Fruit fly (Drosophila melanogaster) whole organism, prepupa: ENCODE measurements around the gene CG9147.

ENCODE experiments used
- Blimp-1 ChIP-seq: fragments of 200-800 bp; sonication (Bioruptor generic); optimal IDR thresholded peaks from 3 replicates; lab custom pipeline; 2017; ENCODE audit warnings: missing biosample characterization, missing genetic modification characterization, mild to moderate bottlenecking, moderate library complexity, missing genetic modification reagents
- CG10631 ChIP-seq: fragments of 200-800 bp; sonication (Bioruptor generic); optimal IDR thresholded peaks from 2 replicates; lab custom pipeline; 2016; ENCODE audit warnings: missing biosample characterization, missing genetic modification characterization
- CG10669 ChIP-seq: fragments of 200-800 bp; sonication (Bioruptor generic); optimal IDR thresholded peaks from 3 replicates; lab custom pipeline; 2018; ENCODE audit warnings: missing biosample characterization, mild to moderate bottlenecking, missing genetic modification characterization, moderate library complexity
- CG11294 ChIP-seq: fragments of 200-800 bp; sonication (Bioruptor generic); IDR thresholded peaks from 2 replicates; pipeline ENCODE4 v1.3.6; 2022; ENCODE audit warnings: missing biosample characterization, missing genetic modification characterization
- CG11762 ChIP-seq: fragments of 200-800 bp; sonication (Bioruptor generic); optimal IDR thresholded peaks from 3 replicates; lab custom pipeline; 2016; ENCODE audit warnings: missing biosample characterization, missing genetic modification characterization; ENCODE audit not compliant: insufficient read depth
- CG11902 ChIP-seq: fragments of 200-800 bp; sonication (Bioruptor generic); optimal IDR thresholded peaks from 3 replicates; lab custom pipeline; 2016; ENCODE audit warnings: missing biosample characterization, missing genetic modification characterization
- CG15336 ChIP-seq: fragments of 200-800 bp; sonication (Bioruptor generic); IDR thresholded peaks from 2 replicates; pipeline ENCODE4 v1.3.6; 2022; ENCODE audit warnings: missing biosample characterization, missing genetic modification characterization
- CG1621 ChIP-seq: fragments of 200-800 bp; sonication (Bioruptor generic); optimal IDR thresholded peaks from 3 replicates; lab custom pipeline; 2018; ENCODE audit warnings: missing biosample characterization, mild to moderate bottlenecking, missing genetic modification characterization
- CG16779 ChIP-seq: fragments of 200-800 bp; sonication (Bioruptor generic); optimal IDR thresholded peaks from 3 replicates; lab custom pipeline; 2017; ENCODE audit warnings: missing biosample characterization, mild to moderate bottlenecking, missing genetic modification characterization
- CG3032 ChIP-seq: fragments of 200-800 bp; optimal IDR thresholded peaks from 2 replicates; lab custom pipeline; 2019; ENCODE audit warnings: missing biosample characterization, mild to moderate bottlenecking, missing genetic modification characterization, moderate library complexity
- CG31627 ChIP-seq: fragments of 200-800 bp; sonication (Bioruptor generic); optimal IDR thresholded peaks from 3 replicates; lab custom pipeline; 2016; ENCODE audit warnings: missing biosample characterization, missing genetic modification characterization
- CG32006 ChIP-seq: fragments of 200-800 bp; sonication (Bioruptor generic); optimal IDR thresholded peaks from 3 replicates; lab custom pipeline; 2017; ENCODE audit warnings: missing biosample characterization, mild to moderate bottlenecking, missing genetic modification characterization
- CG34406 ChIP-seq: fragments of 200-800 bp; sonication (Bioruptor generic); optimal IDR thresholded peaks from 3 replicates; lab custom pipeline; 2016; ENCODE audit warnings: missing biosample characterization, missing genetic modification characterization
- CG3919 ChIP-seq: fragments of 200-800 bp; sonication (Bioruptor generic); optimal IDR thresholded peaks from 3 replicates; lab custom pipeline; 2016; ENCODE audit warnings: missing biosample characterization, missing genetic modification characterization
- CG6163 ChIP-seq: fragments of 200-800 bp; sonication (Bioruptor generic); IDR thresholded peaks from 3 replicates; pipeline ENCODE4 v1.3.6; 2022; ENCODE audit warnings: missing biosample characterization, missing genetic modification characterization
- CG6276 ChIP-seq: fragments of 200-800 bp; sonication (Bioruptor generic); optimal IDR thresholded peaks from 2 replicates; lab custom pipeline; 2017; ENCODE audit warnings: missing biosample characterization, mild to moderate bottlenecking, missing genetic modification characterization
- CG6792 ChIP-seq: fragments of 200-800 bp; sonication (Bioruptor generic); optimal IDR thresholded peaks from 3 replicates; lab custom pipeline; 2016; ENCODE audit warnings: missing biosample characterization, missing genetic modification characterization
- CG6854 ChIP-seq: fragments of 200-800 bp; sonication (Bioruptor generic); optimal IDR thresholded peaks from 2 replicates; lab custom pipeline; 2017; ENCODE audit warnings: missing biosample characterization, mild to moderate bottlenecking, missing genetic modification characterization
- CG7368 ChIP-seq: fragments of 200-800 bp; sonication (Bioruptor generic); optimal IDR thresholded peaks from 3 replicates; lab custom pipeline; 2016; ENCODE audit warnings: missing biosample characterization, missing genetic modification characterization
- CG8119 ChIP-seq: fragments of 200-800 bp; sonication (Bioruptor generic); IDR thresholded peaks from 3 replicates; pipeline ENCODE4 v1.3.6; 2022; ENCODE audit warnings: missing biosample characterization, missing genetic modification characterization
- CG8319 ChIP-seq: fragments of 200-800 bp; sonication (Bioruptor generic); optimal IDR thresholded peaks from 3 replicates; lab custom pipeline; 2016; ENCODE audit warnings: missing biosample characterization, missing genetic modification characterization
- CG8632 ChIP-seq: fragments of 200-800 bp; sonication (Bioruptor generic); optimal IDR thresholded peaks from 3 replicates; lab custom pipeline; 2016; ENCODE audit warnings: missing biosample characterization, missing genetic modification characterization
- Eip75B ChIP-seq: fragments of 200-800 bp; sonication (Bioruptor generic); optimal IDR thresholded peaks from 3 replicates; lab custom pipeline; 2016; ENCODE audit warnings: missing biosample characterization, missing genetic modification characterization
- Eip78C ChIP-seq: fragments of 200-800 bp; sonication (Bioruptor generic); peaks from one replicate; lab custom pipeline; 2016; ENCODE audit warnings: missing biosample characterization, missing genetic modification characterization
- Eip93F ChIP-seq: fragments of 200-800 bp; sonication (Bioruptor generic); optimal IDR thresholded peaks from 2 replicates; lab custom pipeline; 2016; ENCODE audit warnings: missing biosample characterization, mild to moderate bottlenecking, missing genetic modification characterization
- Ets21C ChIP-seq: fragments of 200-800 bp; sonication (Bioruptor generic); optimal IDR thresholded peaks from 3 replicates; lab custom pipeline; 2016; ENCODE audit warnings: missing biosample characterization, missing genetic modification characterization
- Ets96B ChIP-seq: fragments of 200-800 bp; optimal IDR thresholded peaks from 2 replicates; lab custom pipeline; 2019; ENCODE audit warnings: missing biosample characterization, mild to moderate bottlenecking, missing genetic modification characterization, moderate library complexity
- Gug ChIP-seq: fragments of 200-800 bp; sonication (Bioruptor generic); IDR thresholded peaks from 2 replicates; pipeline ENCODE4 v1.3.6; 2022; ENCODE audit warnings: missing biosample characterization, missing genetic modification characterization
- Hr38 ChIP-seq: sonication (Bioruptor generic); optimal IDR thresholded peaks from 2 replicates; lab custom pipeline; 2016; ENCODE audit warnings: missing biosample characterization, missing genetic modification characterization
- Hr39 ChIP-seq: fragments of 200-800 bp; sonication (Bioruptor generic); optimal IDR thresholded peaks from 2 replicates; lab custom pipeline; 2016; ENCODE audit warnings: missing biosample characterization, missing genetic modification characterization
- Hr4 ChIP-seq: fragments of 200-800 bp; sonication (Bioruptor generic); optimal IDR thresholded peaks from 3 replicates; lab custom pipeline; 2016; ENCODE audit warnings: missing biosample characterization, missing genetic modification characterization
- Lpt ChIP-seq: fragments of 200-800 bp; sonication (Bioruptor generic); optimal IDR thresholded peaks from 3 replicates; lab custom pipeline; 2016; ENCODE audit warnings: missing biosample characterization, missing genetic modification characterization
- Met ChIP-seq: fragments of 200-800 bp; sonication (Bioruptor generic); optimal IDR thresholded peaks from 3 replicates; lab custom pipeline; 2016; ENCODE audit warnings: missing biosample characterization, missing genetic modification characterization
- OdsH ChIP-seq: fragments of 200-800 bp; sonication (Bioruptor generic); optimal IDR thresholded peaks from 3 replicates; lab custom pipeline; 2016; ENCODE audit warnings: missing biosample characterization, missing genetic modification characterization
- Sox102F ChIP-seq: fragments of 200-800 bp; sonication (Bioruptor generic); optimal IDR thresholded peaks from 2 replicates; lab custom pipeline; 2016; ENCODE audit warnings: missing biosample characterization, mild to moderate bottlenecking, missing genetic modification characterization
- Sox14 ChIP-seq: fragments of 200-800 bp; sonication (Bioruptor generic); optimal IDR thresholded peaks from 3 replicates; lab custom pipeline; 2016; ENCODE audit warnings: missing biosample characterization, missing genetic modification characterization
- Sox15 ChIP-seq: fragments of 200-800 bp; sonication (Bioruptor generic); optimal IDR thresholded peaks from 3 replicates; lab custom pipeline; 2016; ENCODE audit warnings: missing biosample characterization, missing genetic modification characterization
- achi ChIP-seq: fragments of 200-800 bp; sonication (Bioruptor generic); optimal IDR thresholded peaks from 3 replicates; lab custom pipeline; 2016; ENCODE audit warnings: missing biosample characterization, missing genetic modification characterization
- cyc ChIP-seq: fragments of 200-800 bp; sonication (Bioruptor generic); optimal IDR thresholded peaks from 3 replicates; lab custom pipeline; 2016; ENCODE audit warnings: missing biosample characterization, missing genetic modification characterization
- dac ChIP-seq: fragments of 200-800 bp; sonication (Bioruptor generic); optimal IDR thresholded peaks from 2 replicates; lab custom pipeline; 2017; ENCODE audit warnings: missing biosample characterization, mild to moderate bottlenecking, missing genetic modification characterization
- dsx ChIP-seq: fragments of 200-800 bp; optimal IDR thresholded peaks from 3 replicates; lab custom pipeline; 2019; ENCODE audit warnings: missing biosample characterization, mild to moderate bottlenecking, missing genetic modification characterization, moderate library complexity; ENCODE audit not compliant: poor library complexity, severe bottlenecking
- eg ChIP-seq: fragments of 200-800 bp; sonication (Bioruptor generic); IDR thresholded peaks from 3 replicates; pipeline ENCODE4 v1.3.6; 2022; ENCODE audit warnings: missing biosample characterization, missing genetic modification characterization
- esn ChIP-seq: fragments of 200-800 bp; sonication (Bioruptor generic); optimal IDR thresholded peaks from 2 replicates; lab custom pipeline; 2016; ENCODE audit warnings: missing biosample characterization, mild to moderate bottlenecking, missing genetic modification characterization, moderate library complexity
- fd59A ChIP-seq: fragments of 200-800 bp; sonication (Bioruptor generic); optimal IDR thresholded peaks from 2 replicates; lab custom pipeline; 2017; ENCODE audit warnings: missing biosample characterization, mild to moderate bottlenecking, missing genetic modification characterization, missing genetic modification reagents
- fkh ChIP-seq: fragments of 200-800 bp; sonication (Bioruptor generic); optimal IDR thresholded peaks from 3 replicates; lab custom pipeline; 2017; ENCODE audit warnings: missing biosample characterization, mild to moderate bottlenecking, missing genetic modification characterization, moderate library complexity
- lz ChIP-seq: fragments of 200-800 bp; sonication (Bioruptor generic); optimal IDR thresholded peaks from 3 replicates; lab custom pipeline; 2016; ENCODE audit warnings: missing biosample characterization, missing genetic modification characterization
- net ChIP-seq: fragments of 200-800 bp; sonication (Bioruptor generic); optimal IDR thresholded peaks from 3 replicates; lab custom pipeline; 2016; ENCODE audit warnings: missing biosample characterization, missing genetic modification characterization
- salr ChIP-seq, 2 experiments: fragments of 200-800 bp; sonication (Bioruptor generic); optimal IDR thresholded peaks; 3 replicates each; lab custom pipeline; 2016 to 2018; ENCODE audit warnings: missing biosample characterization in 2 of 2, missing genetic modification characterization in 2 of 2, mild to moderate bottlenecking in 1 of 2
- spab ChIP-seq: fragments of 200-800 bp; sonication (Bioruptor generic); optimal IDR thresholded peaks from 2 replicates; lab custom pipeline; 2017; ENCODE audit warnings: missing biosample characterization, mild to moderate bottlenecking, missing genetic modification characterization, missing genetic modification reagents
- ss ChIP-seq, 2 experiments: fragments of 200-800 bp; sonication (Bioruptor generic); optimal IDR thresholded peaks; 2 replicates in 1 of 2; 3 replicates in 1 of 2; lab custom pipeline; 2017 to 2018; ENCODE audit warnings: mild to moderate bottlenecking in 2 of 2, missing biosample characterization in 2 of 2, missing genetic modification characterization in 2 of 2, moderate library complexity in 1 of 2
- svp ChIP-seq: fragments of 200-800 bp; sonication (Bioruptor generic); peaks from one replicate; lab custom pipeline; 2016; ENCODE audit warnings: missing biosample characterization, missing genetic modification characterization
- vri ChIP-seq: fragments of 200-800 bp; sonication (Bioruptor generic); optimal IDR thresholded peaks from 3 replicates; lab custom pipeline; 2016; ENCODE audit warnings: missing biosample characterization, mild to moderate bottlenecking, missing genetic modification characterization

CG9147 gene

DNA sequence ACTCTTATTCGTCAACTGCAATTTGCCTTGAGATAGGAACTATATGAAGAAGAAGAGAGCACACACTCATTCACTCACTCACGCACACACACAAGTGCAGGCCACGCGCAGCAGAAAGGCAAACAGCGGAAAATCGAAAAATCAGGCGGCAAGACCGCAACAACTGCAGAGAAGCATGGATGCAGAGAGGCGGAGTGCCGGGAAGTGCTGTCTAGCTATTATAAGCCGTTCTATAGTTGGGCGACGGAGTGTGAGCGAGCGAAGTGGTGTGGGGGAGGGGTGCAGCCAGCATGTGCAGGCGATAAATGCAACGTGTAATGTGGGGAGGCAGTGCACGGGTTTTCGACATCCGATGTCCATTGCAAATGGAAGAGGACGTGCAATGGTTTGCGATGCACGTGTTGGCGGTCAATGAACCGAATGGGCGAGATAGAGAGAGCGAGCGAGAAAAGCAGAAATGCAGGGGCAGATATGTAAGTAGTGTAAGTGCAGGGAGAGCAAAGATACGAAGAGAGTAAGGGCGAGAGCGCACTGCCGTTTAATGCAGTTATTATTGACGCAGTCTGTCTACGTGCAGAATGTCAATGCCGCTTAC, 13.1 kb downstream of the CG9147 start:
- TF ChIP-seq CG8632: no peak
- TF ChIP-seq Blimp-1 (GFP tag; lab: Kevin White, UChicago): no peak
- TF ChIP-seq CG32006 (GFP tag; lab: Kevin White, UChicago): no peak
- TF ChIP-seq Lpt (GFP tag; lab: Kevin White, UChicago): peak; percentile 75
- TF ChIP-seq CG10631 (GFP tag; lab: Kevin White, UChicago): no peak
- TF ChIP-seq Hr38: no peak
- no peak for TF ChIP-seq Sox102F
- TF ChIP-seq OdsH: no peak
- no peak for TF ChIP-seq lz (GFP tag; lab: Kevin White, UChicago)
- TF ChIP-seq CG31627 (GFP tag; lab: Kevin White, UChicago): no peak
- TF ChIP-seq CG15336 (GFP tag; lab: Robert Waterston, UW): peak; percentile 38; the same call in 1 of the 2 replicates
- TF ChIP-seq Sox14 (GFP tag; lab: Kevin White, UChicago): peak; percentile 1
- no peak for TF ChIP-seq CG11294
- TF ChIP-seq dsx (GFP tag; lab: Kevin White, UChicago): peak; percentile 30
- TF ChIP-seq svp (GFP tag; lab: Kevin White, UChicago): peak; percentile 85
- TF ChIP-seq cyc (GFP tag; lab: Kevin White, UChicago): no peak
- TF ChIP-seq CG6163 (GFP tag; lab: Robert Waterston, UW): peak; percentile 73
- no peak for TF ChIP-seq CG3919 (GFP tag; lab: Kevin White, UChicago)
- TF ChIP-seq vri: peak; percentile 29
- no peak for TF ChIP-seq dac (GFP tag; lab: Kevin White, UChicago)
- peak; percentile 86 for TF ChIP-seq Eip75B
- no peak for TF ChIP-seq fd59A (GFP tag; lab: Kevin White, UChicago)
- TF ChIP-seq ss (GFP tag; optimal IDR thresholded peaks at IDR 0.05; lab: Kevin White, UChicago): peak; percentile 63 to 72
- TF ChIP-seq Eip78C (GFP tag; lab: Kevin White, UChicago): peak; percentile 88
- TF ChIP-seq eg (GFP tag; lab: Robert Waterston, UW): no peak
- TF ChIP-seq Ets96B: no peak
- TF ChIP-seq CG8119 (GFP tag; lab: Robert Waterston, UW): no peak
- no peak for TF ChIP-seq CG3032 (tag; lab: Kevin White, UChicago)
- TF ChIP-seq Eip93F (GFP tag; lab: Kevin White, UChicago): no peak
- no peak for TF ChIP-seq Sox15 (GFP tag; lab: Kevin White, UChicago)
- no peak for TF ChIP-seq CG6792 (GFP tag; lab: Kevin White, UChicago)
- peak; percentile 42 for TF ChIP-seq Gug (GFP tag; lab: Robert Waterston, UW)
- TF ChIP-seq esn (GFP tag; lab: Kevin White, UChicago): peak; percentile 3
- TF ChIP-seq CG7368: peak; percentile 29
- peak; percentile 16 for TF ChIP-seq net (GFP tag; lab: Kevin White, UChicago)
- TF ChIP-seq salr (GFP tag; optimal IDR thresholded peaks at IDR 0.05; lab: Kevin White, UChicago): no peak
- peak; percentile 100 for TF ChIP-seq Met (GFP tag; lab: Kevin White, UChicago)
- TF ChIP-seq CG11762: no peak
- peak; percentile 50 for TF ChIP-seq CG6854 (GFP tag; lab: Kevin White, UChicago)
- TF ChIP-seq CG8319 (GFP tag; lab: Kevin White, UChicago): no peak
- no peak for TF ChIP-seq Ets21C (GFP tag; lab: Kevin White, UChicago)
- TF ChIP-seq achi: no peak
- TF ChIP-seq CG11902: no peak
- TF ChIP-seq CG16779 (tag; lab: Kevin White, UChicago): peak; percentile 63
- no peak for TF ChIP-seq spab (GFP tag; lab: Kevin White, UChicago)
- no peak for TF ChIP-seq CG10669 (GFP tag; lab: Kevin White, UChicago)
- peak; percentile 71 for TF ChIP-seq fkh (GFP tag; lab: Kevin White, UChicago)
- TF ChIP-seq CG1621 (tag; lab: Kevin White, UChicago): peak; percentile 25
- peak; percentile 21 for TF ChIP-seq CG6276
- no peak for TF ChIP-seq CG34406 (GFP tag; lab: Kevin White, UChicago)
- no peak for TF ChIP-seq Hr4 (GFP tag; lab: Kevin White, UChicago)
- no peak for TF ChIP-seq Hr39 (GFP tag; lab: Kevin White, UChicago)
